Worm (Caenorhabditis elegans) whole organism, early embryonic: ENCODE results near the gene F35C5.12.

Experiments used
- F13C5.2 ChIP-seq: sonication (generic microtip); optimal IDR thresholded peaks from 2 replicates; lab custom pipeline; 2017; ENCODE audit warnings: mild to moderate bottlenecking, missing genetic modification characterization, inconsistent platforms, missing compliant biosample characterization
- flt-1 ChIP-seq: fragments of 200-800 bp; sonication (Bioruptor generic); IDR thresholded peaks from 2 replicates; pipeline ENCODE4 v1.3.6; 2022; ENCODE audit warnings: missing genetic modification characterization, missing compliant biosample characterization
- tbx-11 ChIP-seq: fragments of 200-800 bp; sonication (Bioruptor generic); IDR thresholded peaks from 2 replicates; pipeline ENCODE4 v1.3.6; 2022; ENCODE audit warnings: missing genetic modification characterization, missing compliant biosample characterization

DNA sequence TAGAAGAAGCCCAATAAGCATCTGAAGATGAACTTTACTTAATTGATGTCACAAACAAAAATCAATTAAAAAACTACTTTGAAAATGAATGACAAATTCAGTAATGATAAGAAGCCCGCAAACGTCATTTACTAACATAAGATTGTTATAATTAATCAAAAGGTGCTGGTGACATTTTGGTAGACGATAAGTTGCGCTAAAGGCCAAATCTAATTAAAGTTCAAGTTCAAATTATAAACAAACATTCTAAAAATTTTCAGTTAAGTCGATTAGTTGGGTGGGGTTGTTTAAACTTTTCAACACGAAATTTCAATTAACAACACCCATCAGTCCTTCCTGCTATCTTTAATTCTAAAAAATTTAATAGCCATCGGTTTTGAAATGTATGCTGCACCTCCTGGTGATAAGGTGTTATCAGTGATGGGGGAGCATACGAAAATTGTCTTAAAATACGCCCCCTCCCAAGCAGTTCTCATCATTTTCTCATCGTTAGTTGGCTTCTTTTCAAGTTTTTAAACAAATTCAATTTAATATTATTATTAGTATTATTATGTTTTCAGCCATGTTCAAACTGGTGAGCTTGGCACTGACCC, 19.2 kb downstream of the F35C5.12 start, which contains the start of the genes clec-62 and clec-63:
- TF ChIP-seq F13C5.2 (no peak), tbx-11 (no peak), flt-1 (GFP tag; lab: Robert Waterston, UW) (no peak)
